Fruit fly (Drosophila melanogaster) whole organism, embryonic: Measurements from ENCODE around the gene Prx4.

ENCODE experiments used
- ATbp ChIP-seq: fragments of 200-800 bp; sonication (Bioruptor generic); optimal IDR thresholded peaks from 2 replicates; lab custom pipeline; 2017; ENCODE audit warnings: missing biosample characterization, mild to moderate bottlenecking, missing genetic modification characterization, missing genetic modification reagents
- Aef1 ChIP-seq: fragments of 200-800 bp; sonication (Bioruptor generic); IDR thresholded peaks from 3 replicates; pipeline ENCODE4 v1.3.6; 2022; ENCODE audit warnings: missing biosample characterization, missing genetic modification characterization
- Atf3 ChIP-seq: fragments of 200-800 bp; sonication (Bioruptor generic); optimal IDR thresholded peaks from 3 replicates; lab custom pipeline; 2016; ENCODE audit warnings: missing biosample characterization, missing genetic modification characterization
- Atf6 ChIP-seq: fragments of 200-800 bp; sonication (Bioruptor generic); IDR thresholded peaks from 2 replicates; pipeline ENCODE4 v1.3.6; 2022; ENCODE audit warnings: missing biosample characterization, missing genetic modification characterization
- CG1024 ChIP-seq: fragments of 200-800 bp; sonication (Bioruptor generic); IDR thresholded peaks from 2 replicates; pipeline ENCODE4 v1.3.6; 2022; ENCODE audit warnings: missing biosample characterization, missing genetic modification characterization
- CG10274 ChIP-seq: fragments of 200-800 bp; sonication (Bioruptor generic); optimal IDR thresholded peaks from 3 replicates; lab custom pipeline; 2017; ENCODE audit warnings: missing biosample characterization, mild to moderate bottlenecking, missing genetic modification characterization
- CG10431 ChIP-seq: fragments of 200-800 bp; sonication (Bioruptor generic); optimal IDR thresholded peaks from 3 replicates; lab custom pipeline; 2018; ENCODE audit warnings: missing biosample characterization, mild to moderate bottlenecking, missing genetic modification characterization
- CG10654 ChIP-seq: fragments of 200-800 bp; sonication (Bioruptor generic); optimal IDR thresholded peaks from 2 replicates; lab custom pipeline; 2016; ENCODE audit warnings: missing biosample characterization, missing genetic modification characterization
- CG12104 ChIP-seq: fragments of 200-800 bp; sonication (Bioruptor generic); optimal IDR thresholded peaks from 3 replicates; lab custom pipeline; 2016; ENCODE audit warnings: missing biosample characterization, missing genetic modification characterization
- CG13123 ChIP-seq: fragments of 200-800 bp; sonication (Bioruptor generic); optimal IDR thresholded peaks from 2 replicates; lab custom pipeline; 2016; ENCODE audit warnings: missing biosample characterization, missing genetic modification characterization
- CG13287 ChIP-seq: fragments of 200-800 bp; sonication (Bioruptor generic); IDR thresholded peaks from 2 replicates; pipeline ENCODE4 v1.3.6; 2022; ENCODE audit warnings: missing biosample characterization, missing genetic modification characterization; ENCODE audit not compliant: partially characterized antibody
- CG13296 ChIP-seq: fragments of 200-800 bp; sonication (Bioruptor generic); optimal IDR thresholded peaks from 3 replicates; lab custom pipeline; 2018; ENCODE audit warnings: missing biosample characterization, mild to moderate bottlenecking, missing genetic modification characterization
- CG14014 ChIP-seq: fragments of 200-800 bp; sonication (Bioruptor generic); IDR thresholded peaks from 2 replicates; pipeline ENCODE4 v1.3.6; 2022; ENCODE audit warnings: missing biosample characterization, missing genetic modification characterization
- CG30020 ChIP-seq: fragments of 200-800 bp; optimal IDR thresholded peaks from 2 replicates; lab custom pipeline; 2019; ENCODE audit warnings: missing biosample characterization, mild to moderate bottlenecking, missing genetic modification characterization, moderate library complexity
- CG42726 ChIP-seq: fragments of 200-800 bp; sonication (Bioruptor generic); IDR thresholded peaks from 2 replicates; pipeline ENCODE4 v1.3.6; 2022; ENCODE audit warnings: missing biosample characterization, missing genetic modification characterization; ENCODE audit not compliant: partially characterized antibody
- CG5245 ChIP-seq: fragments of 200-800 bp; sonication (Bioruptor generic); optimal IDR thresholded peaks from 3 replicates; lab custom pipeline; 2016; ENCODE audit warnings: missing biosample characterization, missing genetic modification characterization
- CG7786 ChIP-seq: fragments of 200-800 bp; sonication (Bioruptor generic); optimal IDR thresholded peaks from 2 replicates; lab custom pipeline; 2016; ENCODE audit warnings: missing biosample characterization, missing genetic modification characterization
- CG9932 ChIP-seq: fragments of 200-800 bp; sonication (Bioruptor generic); IDR thresholded peaks from 2 replicates; pipeline ENCODE4 v1.3.6; 2022; ENCODE audit warnings: missing biosample characterization, missing genetic modification characterization
- D19A ChIP-seq: fragments of 200-800 bp; optimal IDR thresholded peaks from 3 replicates; lab custom pipeline; 2019; ENCODE audit warnings: missing biosample characterization, mild to moderate bottlenecking, missing genetic modification characterization, moderate library complexity
- Drgx ChIP-seq: fragments of 200-800 bp; sonication (Bioruptor generic); IDR thresholded peaks from 2 replicates; pipeline ENCODE4 v1.3.6; 2022; ENCODE audit warnings: missing biosample characterization, missing genetic modification characterization
- Hand ChIP-seq: fragments of 200-800 bp; sonication (Bioruptor generic); optimal IDR thresholded peaks from 2 replicates; lab custom pipeline; 2017; ENCODE audit warnings: mild to moderate bottlenecking, missing biosample characterization, missing genetic modification reagents, missing genetic modification characterization
- Kr ChIP-seq: fragments of 200-800 bp; sonication (Bioruptor generic); optimal IDR thresholded peaks from 2 replicates; lab custom pipeline; 2017; ENCODE audit warnings: missing biosample characterization, mild to moderate bottlenecking, missing genetic modification characterization
- NK7.1 ChIP-seq: fragments of 200-800 bp; sonication (Bioruptor generic); optimal IDR thresholded peaks from 3 replicates; lab custom pipeline; 2016; ENCODE audit warnings: missing biosample characterization, missing genetic modification characterization
- Oaz ChIP-seq: fragments of 200-800 bp; sonication (Bioruptor generic); IDR thresholded peaks from 2 replicates; pipeline ENCODE4 v1.3.6; 2022; ENCODE audit warnings: missing biosample characterization, missing genetic modification characterization
- PHDP ChIP-seq: fragments of 200-800 bp; sonication (Bioruptor generic); optimal IDR thresholded peaks from 3 replicates; lab custom pipeline; 2018; ENCODE audit warnings: missing biosample characterization, mild to moderate bottlenecking, missing genetic modification characterization, moderate library complexity
- Side ChIP-seq: fragments of 200-800 bp; sonication (Bioruptor generic); optimal IDR thresholded peaks from 2 replicates; lab custom pipeline; 2016; ENCODE audit warnings: missing biosample characterization, missing genetic modification characterization
- Six4 ChIP-seq: fragments of 200-800 bp; sonication (Bioruptor generic); optimal IDR thresholded peaks from 2 replicates; lab custom pipeline; 2016; ENCODE audit warnings: missing biosample characterization, missing genetic modification characterization
- Sry-β ChIP-seq: fragments of 200-800 bp; sonication (Bioruptor generic); optimal IDR thresholded peaks from 2 replicates; lab custom pipeline; 2018; ENCODE audit warnings: missing biosample characterization, mild to moderate bottlenecking, missing genetic modification characterization, moderate library complexity
- Ssrp ChIP-seq: fragments of 200-800 bp; sonication (Bioruptor generic); optimal IDR thresholded peaks from 2 replicates; lab custom pipeline; 2018; ENCODE audit warnings: missing biosample characterization, mild to moderate bottlenecking, missing genetic modification characterization, moderate library complexity
- ab ChIP-seq: fragments of 200-800 bp; sonication (Bioruptor generic); optimal IDR thresholded peaks from 2 replicates; lab custom pipeline; 2016; ENCODE audit warnings: missing biosample characterization, missing genetic modification characterization
- ac ChIP-seq: fragments of 200-800 bp; sonication (Bioruptor generic); optimal IDR thresholded peaks from 3 replicates; lab custom pipeline; 2017; ENCODE audit warnings: missing biosample characterization, mild to moderate bottlenecking, missing genetic modification characterization
- bab2 ChIP-seq: fragments of 200-800 bp; sonication (Bioruptor generic); optimal IDR thresholded peaks from 2 replicates; lab custom pipeline; 2016; ENCODE audit warnings: missing biosample characterization, missing genetic modification characterization
- ci ChIP-seq: fragments of 200-800 bp; sonication (Bioruptor generic); IDR thresholded peaks from 3 replicates; pipeline ENCODE4 v1.3.6; 2022; ENCODE audit warnings: missing biosample characterization, missing genetic modification characterization
- crol ChIP-seq: fragments of 200-800 bp; sonication (Bioruptor generic); IDR thresholded peaks from 2 replicates; pipeline ENCODE4 v1.3.6; 2022; ENCODE audit warnings: missing biosample characterization, missing genetic modification characterization
- danr ChIP-seq: fragments of 200-800 bp; sonication (Bioruptor generic); IDR thresholded peaks from 2 replicates; pipeline ENCODE4 v1.3.6; 2022; ENCODE audit warnings: missing biosample characterization, missing genetic modification characterization
- dimm ChIP-seq: fragments of 200-800 bp; sonication (Bioruptor generic); IDR thresholded peaks from 2 replicates; pipeline ENCODE4 v1.3.6; 2022; ENCODE audit warnings: missing biosample characterization, missing genetic modification characterization
- dysf ChIP-seq: fragments of 200-800 bp; sonication (Bioruptor generic); IDR thresholded peaks from 3 replicates; pipeline ENCODE4 v1.3.6; 2022; ENCODE audit warnings: missing biosample characterization, missing genetic modification characterization
- fd64A ChIP-seq: fragments of 200-800 bp; sonication (Bioruptor generic); optimal IDR thresholded peaks from 3 replicates; lab custom pipeline; 2018; ENCODE audit warnings: missing biosample characterization, mild to moderate bottlenecking, missing genetic modification characterization
- grn ChIP-seq: fragments of 200-800 bp; sonication (Bioruptor generic); optimal IDR thresholded peaks from 3 replicates; lab custom pipeline; 2017; ENCODE audit warnings: missing biosample characterization, missing genetic modification characterization
- hb ChIP-seq: fragments of 200-800 bp; sonication (Bioruptor generic); IDR thresholded peaks from 3 replicates; pipeline ENCODE4 v1.3.6; 2022; ENCODE audit warnings: missing biosample characterization, missing genetic modification characterization; ENCODE audit not compliant: partially characterized antibody
- jigr1 ChIP-seq: fragments of 200-800 bp; sonication (Bioruptor generic); IDR thresholded peaks from 3 replicates; pipeline ENCODE4 v1.3.6; 2022; ENCODE audit warnings: missing biosample characterization, missing genetic modification characterization
- klu ChIP-seq: fragments of 200-800 bp; sonication (Bioruptor generic); IDR thresholded peaks from 2 replicates; pipeline ENCODE4 v1.3.6; 2022; ENCODE audit warnings: missing biosample characterization, missing genetic modification characterization
- lab ChIP-seq: fragments of 200-800 bp; sonication (Bioruptor generic); optimal IDR thresholded peaks from 3 replicates; lab custom pipeline; 2017; ENCODE audit warnings: missing biosample characterization, missing genetic modification characterization, mild to moderate bottlenecking, moderate library complexity, missing genetic modification reagents
- nau ChIP-seq: fragments of 200-800 bp; sonication (Bioruptor generic); optimal IDR thresholded peaks from 3 replicates; lab custom pipeline; 2017; ENCODE audit warnings: missing biosample characterization, mild to moderate bottlenecking, missing genetic modification characterization, missing genetic modification reagents
- nom ChIP-seq: fragments of 200-800 bp; sonication (Bioruptor generic); optimal IDR thresholded peaks from 2 replicates; lab custom pipeline; 2017; ENCODE audit warnings: missing biosample characterization, missing genetic modification characterization, mild to moderate bottlenecking, moderate library complexity, missing genetic modification reagents
- pb ChIP-seq: fragments of 200-800 bp; sonication (Bioruptor generic); optimal IDR thresholded peaks from 3 replicates; lab custom pipeline; 2016; ENCODE audit warnings: missing biosample characterization, missing genetic modification characterization
- pum ChIP-seq: fragments of 200-800 bp; sonication (Bioruptor generic); optimal IDR thresholded peaks from 2 replicates; lab custom pipeline; 2016; ENCODE audit warnings: missing biosample characterization, missing genetic modification characterization
- sima ChIP-seq: fragments of 200-800 bp; sonication (Bioruptor generic); optimal IDR thresholded peaks from 2 replicates; lab custom pipeline; 2016; ENCODE audit warnings: missing biosample characterization, missing genetic modification characterization
- slbo ChIP-seq: fragments of 200-800 bp; sonication (Bioruptor generic); IDR thresholded peaks from 2 replicates; pipeline ENCODE4 v1.3.6; 2022; ENCODE audit warnings: missing biosample characterization, missing genetic modification characterization
- slou ChIP-seq: fragments of 200-800 bp; sonication (Bioruptor generic); optimal IDR thresholded peaks from 3 replicates; lab custom pipeline; 2016; ENCODE audit warnings: missing biosample characterization, missing genetic modification characterization
- sqz ChIP-seq: fragments of 200-800 bp; sonication (Bioruptor generic); optimal IDR thresholded peaks from 3 replicates; lab custom pipeline; 2018; ENCODE audit warnings: missing biosample characterization, mild to moderate bottlenecking, missing genetic modification characterization

The Prx4 gene

DNA sequence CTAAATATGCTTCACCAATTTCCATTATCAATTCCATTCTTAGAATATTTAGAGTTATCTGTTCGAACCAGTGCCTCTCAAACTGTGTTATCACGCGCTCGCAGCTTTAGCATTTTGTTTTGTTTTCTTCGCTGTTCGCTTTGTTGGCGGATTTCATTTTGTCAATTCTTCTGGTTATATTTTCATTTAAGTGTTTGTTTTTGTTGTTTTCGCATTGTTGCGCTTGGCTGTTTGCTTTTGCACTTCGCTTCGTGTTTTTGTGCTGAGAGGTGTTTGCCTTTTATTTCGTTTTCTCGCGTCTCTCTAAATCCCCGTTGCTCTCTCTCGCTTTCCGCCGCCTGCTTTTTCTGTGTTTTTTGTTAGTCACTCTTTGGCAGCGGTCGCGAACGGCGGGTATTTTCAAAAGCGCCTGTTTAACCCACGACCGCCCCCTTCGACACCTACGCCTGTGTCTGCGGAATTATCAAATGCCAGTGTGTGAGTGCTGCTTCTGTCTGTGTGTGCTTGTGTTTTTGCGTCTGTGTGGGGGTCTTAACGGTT, 35.5 kb downstream of the Prx4 start (continued):
- TF ChIP-seq nau (GFP tag; lab: Kevin White, UChicago) (peak; percentile 39), CG7786 (peak; percentile 36), danr (GFP tag; lab: Robert Waterston, UW) (no peak), CG5245 (peak; percentile 14), Sry-β (GFP tag; lab: Kevin White, UChicago) (no peak), pb (GFP tag; lab: Kevin White, UChicago) (no peak), CG10654 (GFP tag; lab: Kevin White, UChicago) (peak; percentile 5), slbo (GFP tag; lab: Robert Waterston, UW) (peak; percentile 58), bab2 (GFP tag; lab: Kevin White, UChicago) (peak; percentile 36), CG10274 (no peak), CG13296 (peak; percentile 51), CG9932 (GFP tag; lab: Robert Waterston, UW) (peak; percentile 69), CG30020 (no peak), CG13287 (GFP tag; lab: Robert Waterston, UW) (peak; percentile 49; the same call in 1 of the 2 replicates), Six4 (no peak), ab (GFP tag; lab: Kevin White, UChicago) (no peak), Kr (no peak), crol (peak; percentile 72), CG13123 (GFP tag; lab: Kevin White, UChicago) (peak; percentile 12), nom (GFP tag; lab: Kevin White, UChicago) (peak; percentile 55), sima (GFP tag; lab: Kevin White, UChicago) (no peak), pum (no peak), PHDP (tag; lab: Kevin White, UChicago) (peak; percentile 29), Hand (GFP tag; lab: Kevin White, UChicago) (peak; percentile 49), Atf6 (GFP tag; lab: Robert Waterston, UW) (peak; percentile 63), dysf (peak; percentile 54; the same call in 1 of the 3 replicates), NK7.1 (GFP tag; lab: Kevin White, UChicago) (no peak), Ssrp (no peak), grn (GFP tag; lab: Kevin White, UChicago) (peak; percentile 26), lab (GFP tag; lab: Kevin White, UChicago) (peak; percentile 77), D19A (tag; lab: Kevin White, UChicago) (no peak), CG42726 (peak; percentile 19; the same call in 1 of the 2 replicates), hb (no peak), Aef1 (GFP tag; lab: Robert Waterston, UW) (no peak), ac (GFP tag; lab: Kevin White, UChicago) (no peak), sqz (peak; percentile 62), CG12104 (no peak), fd64A (no peak), CG14014 (peak; percentile 57; the same call in 1 of the 2 replicates), Drgx (GFP tag; lab: Robert Waterston, UW) (peak; percentile 62), Atf3 (GFP tag; lab: Kevin White, UChicago) (no peak), Oaz (GFP tag; lab: Robert Waterston, UW) (no peak), jigr1 (GFP tag; lab: Robert Waterston, UW) (no peak), Side (GFP tag; lab: Kevin White, UChicago) (peak; percentile 38), klu (GFP tag; lab: Robert Waterston, UW) (peak; percentile 40; the same call in 1 of the 2 replicates), slou (GFP tag; lab: Kevin White, UChicago) (no peak), dimm (GFP tag; lab: Robert Waterston, UW) (no peak), CG10431 (GFP tag; lab: Kevin White, UChicago) (no peak), ci (peak; percentile 69), ATbp (peak; percentile 64), CG1024 (GFP tag; lab: Robert Waterston, UW) (no peak)
